Worm (Caenorhabditis elegans): Measurements from ENCODE around the gene F58D12.1.

DNA sequence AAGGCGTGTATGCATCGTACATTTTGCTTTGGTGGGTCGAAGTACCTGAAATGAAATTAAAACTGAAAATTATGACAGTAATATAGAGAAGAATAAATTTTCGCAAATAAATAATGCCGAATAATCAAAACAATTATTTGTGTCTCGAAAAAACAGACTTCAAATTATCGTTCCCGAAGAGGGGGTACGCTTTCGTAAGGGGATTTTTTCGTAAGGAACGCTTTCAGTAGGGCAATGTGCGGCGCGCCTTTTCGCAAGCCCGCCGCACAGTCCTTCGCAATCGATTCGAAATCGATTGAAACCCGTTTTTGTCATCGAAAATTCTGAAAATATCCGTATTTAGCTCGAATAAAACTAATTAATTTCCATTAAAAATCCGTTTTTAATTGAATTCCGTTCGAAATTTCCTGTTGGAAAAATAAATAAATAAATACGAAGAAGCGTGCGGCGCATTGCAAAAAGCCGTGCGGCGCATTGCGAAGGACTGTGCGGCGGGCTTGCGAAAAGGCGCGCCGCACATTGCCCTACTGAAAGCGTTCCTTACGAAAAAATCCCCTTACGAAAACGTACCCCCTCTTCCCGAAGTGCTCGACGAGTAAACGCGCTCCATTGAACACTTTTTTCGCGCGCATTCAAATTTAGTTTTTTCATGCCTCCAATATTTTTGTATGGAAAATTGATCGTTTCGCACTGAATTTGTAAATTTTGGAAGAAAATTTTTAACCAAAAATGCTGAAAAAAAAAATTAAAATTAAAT is 10.9 kb upstream of the F58D12.1 start, which contains the start of gene vps-39:
- TF ChIP-seq ref-1 (GFP tag; conservative IDR thresholded peaks at IDR 0.05) (peak; percentile 35; the same call in 1 of the 2 replicates), klf-2 (GFP tag; conservative IDR thresholded peaks at IDR 0.05) (peak; percentile 84)
